Worm (Caenorhabditis elegans) whole organism, young adult: ENCODE results near the gene pelo-1.

ENCODE experiments used
- C06A6.2 ChIP-seq: fragments of 200-800 bp; sonication (Bioruptor generic); conservative IDR thresholded peaks from 2 replicates; pipeline ENCODE4 v1.3.6; 2022; ENCODE audit warnings: missing genetic modification characterization, missing compliant biosample characterization
- D2030.7 ChIP-seq: fragments of 200-800 bp; sonication (Bioruptor generic); IDR thresholded peaks from 2 replicates; pipeline ENCODE4 v1.3.6; 2022; ENCODE audit warnings: missing genetic modification reagents, missing genetic modification characterization, missing compliant biosample characterization
- F33H1.4 ChIP-seq: fragments of 200-800 bp; sonication (Bioruptor generic); IDR thresholded peaks from 2 replicates; pipeline ENCODE4 v1.3.6; 2022; ENCODE audit warnings: missing genetic modification reagents, missing genetic modification characterization, missing compliant biosample characterization
- F39B2.1 ChIP-seq: fragments of 200-800 bp; sonication (Bioruptor generic); IDR thresholded peaks from 2 replicates; pipeline ENCODE4 v1.3.6; 2022; ENCODE audit warnings: missing genetic modification reagents, missing genetic modification characterization, missing compliant biosample characterization
- F49E8.2 ChIP-seq: sonication (generic microtip); optimal IDR thresholded peaks from 3 replicates; lab custom pipeline; 2017; ENCODE audit warnings: missing genetic modification characterization, mild to moderate bottlenecking, missing compliant biosample characterization, antibody characterized with exemption, moderate library complexity; ENCODE audit not compliant: insufficient read depth
- F52B5.7 ChIP-seq: sonication (generic microtip); optimal IDR thresholded peaks from 2 replicates; lab custom pipeline; 2016; ENCODE audit warnings: mild to moderate bottlenecking, missing genetic modification characterization, missing compliant biosample characterization
- F55B11.4 ChIP-seq: sonication (generic microtip); optimal IDR thresholded peaks from 2 replicates; lab custom pipeline; 2016; ENCODE audit warnings: missing compliant biosample characterization, missing genetic modification characterization, borderline replicate concordance; ENCODE audit not compliant: insufficient read depth
- F57A8.1 ChIP-seq: fragments of 200-800 bp; sonication (Bioruptor generic); optimal IDR thresholded peaks from 2 replicates; lab custom pipeline; 2018; ENCODE audit warnings: mild to moderate bottlenecking, missing genetic modification characterization, moderate library complexity, missing compliant biosample characterization
- F57C9.4 ChIP-seq: sonication (generic microtip); optimal IDR thresholded peaks from 2 replicates; lab custom pipeline; 2017; ENCODE audit warnings: mild to moderate bottlenecking, missing genetic modification characterization, missing compliant biosample characterization
- K11D2.4 ChIP-seq: fragments of 200-800 bp; sonication (Bioruptor generic); IDR thresholded peaks from 2 replicates; pipeline ENCODE4 v1.3.6; 2022; ENCODE audit warnings: missing genetic modification reagents, missing genetic modification characterization, missing compliant biosample characterization
- K12H6.12 ChIP-seq: fragments of 200-800 bp; sonication (Bioruptor generic); optimal IDR thresholded peaks from 2 replicates; lab custom pipeline; 2018; ENCODE audit warnings: mild to moderate bottlenecking, missing genetic modification characterization, missing compliant biosample characterization
- Y53F4B.3 ChIP-seq: fragments of 200-800 bp; sonication (Bioruptor generic); IDR thresholded peaks from 2 replicates; pipeline ENCODE4 v1.3.6; 2022; ENCODE audit warnings: missing genetic modification reagents, missing genetic modification characterization, missing compliant biosample characterization
- Y53G8AR.9 ChIP-seq: fragments of 200-800 bp; sonication (Bioruptor generic); conservative IDR thresholded peaks from 2 replicates; pipeline ENCODE4 v1.3.6; 2022; ENCODE audit warnings: missing genetic modification reagents, missing genetic modification characterization, missing compliant biosample characterization
- Y67H2A.10 ChIP-seq: fragments of 200-800 bp; sonication (Bioruptor generic); conservative IDR thresholded peaks from 2 replicates; pipeline ENCODE4 v1.3.6; 2022; ENCODE audit warnings: missing genetic modification reagents, missing genetic modification characterization, missing compliant biosample characterization
- Y79H2A.3 ChIP-seq: fragments of 200-800 bp; sonication (Bioruptor generic); conservative IDR thresholded peaks from 2 replicates; pipeline ENCODE4 v1.3.6; 2022; ENCODE audit warnings: missing genetic modification reagents, missing genetic modification characterization, missing compliant biosample characterization
- akir-1 ChIP-seq: fragments of 200-800 bp; sonication (Bioruptor generic); optimal IDR thresholded peaks from 2 replicates; lab custom pipeline; 2018; ENCODE audit warnings: mild to moderate bottlenecking, missing genetic modification characterization, moderate library complexity, missing compliant biosample characterization
- ama-1 ChIP-seq, 3 experiments: fragments of 150-350 bp in 1 of 3; sonication (generic microtip) in 2 of 3; optimal IDR thresholded peaks; 2 replicates each; lab custom pipeline; 2014 to 2018; ENCODE audit warnings: missing biosample characterization in 2 of 3, missing genetic modification characterization in 2 of 3, missing genetic modification reagents in 2 of 3
- atf-7 ChIP-seq: sonication (generic microtip); optimal IDR thresholded peaks from 2 replicates; lab custom pipeline; 2017; ENCODE audit warnings: mild to moderate bottlenecking, missing genetic modification characterization, missing compliant biosample characterization
- athp-1 ChIP-seq: sonication (generic microtip); optimal IDR thresholded peaks from 2 replicates; lab custom pipeline; 2017; ENCODE audit warnings: mild to moderate bottlenecking, missing genetic modification characterization, missing compliant biosample characterization
- cebp-2 ChIP-seq: fragments of 200-800 bp; sonication (Bioruptor generic); IDR thresholded peaks from 2 replicates; pipeline ENCODE4 v1.3.6; 2022; ENCODE audit warnings: missing genetic modification characterization, missing compliant biosample characterization
- ceh-100 ChIP-seq: fragments of 200-800 bp; sonication (Bioruptor generic); IDR thresholded peaks from 2 replicates; pipeline ENCODE4 v1.3.6; 2022; ENCODE audit warnings: missing genetic modification reagents, missing genetic modification characterization, missing compliant biosample characterization
- dox-1 ChIP-seq: fragments of 200-800 bp; sonication (Bioruptor generic); IDR thresholded peaks from 2 replicates; pipeline ENCODE4 v1.3.6; 2022; ENCODE audit warnings: missing genetic modification reagents, missing genetic modification characterization, missing compliant biosample characterization
- egrh-3 ChIP-seq: fragments of 200-800 bp; sonication (Bioruptor generic); IDR thresholded peaks from 2 replicates; pipeline ENCODE4 v1.3.6; 2022; ENCODE audit warnings: missing genetic modification reagents, missing genetic modification characterization, missing compliant biosample characterization
- hlh-12 ChIP-seq: sonication (generic microtip); optimal IDR thresholded peaks from 2 replicates; lab custom pipeline; 2016; ENCODE audit warnings: missing genetic modification characterization, missing compliant biosample characterization
- hlh-26 ChIP-seq: fragments of 200-800 bp; sonication (Bioruptor generic); conservative IDR thresholded peaks from 2 replicates; pipeline ENCODE4 v1.3.6; 2022; ENCODE audit warnings: missing genetic modification reagents, missing genetic modification characterization, missing compliant biosample characterization
- hrde-1 ChIP-seq: sonication (generic microtip); optimal IDR thresholded peaks from 2 replicates; lab custom pipeline; 2016; ENCODE audit warnings: missing genetic modification characterization, mild to moderate bottlenecking, missing compliant biosample characterization, moderate library complexity, missing genotype, missing genetic modification reagents, borderline replicate concordance
- let-607 ChIP-seq, 2 experiments: fragments of 200-800 bp in 1 of 2; sonication (Bioruptor generic) in 1 of 2; sonication (generic microtip) in 1 of 2; optimal IDR thresholded peaks; 2 replicates each; lab custom pipeline; 2016 to 2018; ENCODE audit warnings: mild to moderate bottlenecking in 2 of 2, missing compliant biosample characterization in 2 of 2, missing genetic modification characterization in 2 of 2, moderate library complexity in 2 of 2, missing genotype in 1 of 2
- lin-40 ChIP-seq: sonication (generic microtip); optimal IDR thresholded peaks from 2 replicates; lab custom pipeline; 2016; ENCODE audit warnings: missing genetic modification characterization, mild to moderate bottlenecking, missing compliant biosample characterization, missing genotype, missing genetic modification reagents
- lin-54 ChIP-seq: fragments of 200-800 bp; sonication (Bioruptor generic); optimal IDR thresholded peaks from 2 replicates; lab custom pipeline; 2018; ENCODE audit warnings: mild to moderate bottlenecking, missing genetic modification characterization, missing compliant biosample characterization
- lsl-1 ChIP-seq: fragments of 200-800 bp; sonication (Bioruptor generic); optimal IDR thresholded peaks from 2 replicates; lab custom pipeline; 2018; ENCODE audit warnings: mild to moderate bottlenecking, missing genetic modification characterization, moderate library complexity, missing compliant biosample characterization
- lsy-27 ChIP-seq: sonication (generic microtip); optimal IDR thresholded peaks from 2 replicates; lab custom pipeline; 2017; ENCODE audit warnings: missing genetic modification characterization, mild to moderate bottlenecking, missing compliant biosample characterization, antibody characterized with exemption, missing genotype, borderline replicate concordance; ENCODE audit not compliant: insufficient read depth
- madf-10 ChIP-seq: sonication (generic microtip); optimal IDR thresholded peaks from 2 replicates; lab custom pipeline; 2016; ENCODE audit warnings: mild to moderate bottlenecking, missing genetic modification characterization, missing compliant biosample characterization
- mel-28 ChIP-seq: sonication (generic microtip); optimal IDR thresholded peaks from 2 replicates; lab custom pipeline; 2016; ENCODE audit warnings: borderline replicate concordance, mild to moderate bottlenecking, missing genetic modification characterization, missing compliant biosample characterization
- nfya-2 ChIP-seq: fragments of 200-800 bp; sonication (Bioruptor generic); IDR thresholded peaks from 2 replicates; pipeline ENCODE4 v1.3.6; 2022; ENCODE audit warnings: missing genetic modification reagents, missing genetic modification characterization, missing compliant biosample characterization
- nfyb-1 ChIP-seq: fragments of 200-800 bp; sonication (Bioruptor generic); IDR thresholded peaks from 2 replicates; pipeline ENCODE4 v1.3.6; 2022; ENCODE audit warnings: missing genetic modification reagents, missing genetic modification characterization, missing compliant biosample characterization
- nhr-120 ChIP-seq: fragments of 200-800 bp; sonication (Bioruptor generic); IDR thresholded peaks from 2 replicates; pipeline ENCODE4 v1.3.6; 2022; ENCODE audit warnings: missing genetic modification characterization, missing compliant biosample characterization
- nhr-179 ChIP-seq: sonication (generic microtip); optimal IDR thresholded peaks from 2 replicates; lab custom pipeline; 2016; ENCODE audit warnings: mild to moderate bottlenecking, missing genetic modification characterization, missing compliant biosample characterization
- nhr-80 ChIP-seq: sonication (generic microtip); optimal IDR thresholded peaks from 2 replicates; lab custom pipeline; 2016; ENCODE audit warnings: missing genetic modification characterization, missing compliant biosample characterization
- pbrm-1 ChIP-seq: fragments of 200-800 bp; sonication (Bioruptor generic); IDR thresholded peaks from 2 replicates; pipeline ENCODE4 v1.3.6; 2022; ENCODE audit warnings: missing genetic modification reagents, missing genetic modification characterization, missing compliant biosample characterization
- pha-4 ChIP-seq: fragments of 150-350 bp; sonication (generic microtip); optimal IDR thresholded peaks from 2 replicates; lab custom pipeline; 2014; ENCODE audit warnings: missing biosample characterization, missing genetic modification reagents, missing genetic modification characterization
- snpc-1.1 ChIP-seq: sonication (generic microtip); optimal IDR thresholded peaks from 2 replicates; lab custom pipeline; 2017; ENCODE audit warnings: missing genetic modification characterization, mild to moderate bottlenecking, missing compliant biosample characterization, antibody characterized with exemption, moderate library complexity, missing genotype, missing genetic modification reagents; ENCODE audit not compliant: insufficient read depth
- snpc-4 ChIP-seq, 5 experiments: fragments of 150-350 bp in 1 of 5; sonication (generic microtip) in 4 of 5; optimal IDR thresholded peaks; 2 replicates each; lab custom pipeline; 2014 to 2018; ENCODE audit warnings: missing genetic modification characterization in 5 of 5, missing biosample characterization in 3 of 5, antibody characterized with exemption in 2 of 5, mild to moderate bottlenecking in 2 of 5, missing compliant biosample characterization in 2 of 5, missing genotype in 2 of 5, moderate library complexity in 2 of 5, missing genetic modification reagents in 1 of 5
- xnd-1 ChIP-seq: sonication (generic microtip); optimal IDR thresholded peaks from 2 replicates; lab custom pipeline; 2016; ENCODE audit warnings: missing genotype, missing genetic modification reagents, missing genetic modification characterization, missing compliant biosample characterization
- zfh-2 ChIP-seq: fragments of 200-800 bp; sonication (Bioruptor generic); conservative IDR thresholded peaks from 2 replicates; pipeline ENCODE4 v1.3.6; 2022; ENCODE audit warnings: missing genetic modification reagents, missing genetic modification characterization, missing compliant biosample characterization
- zim-3 ChIP-seq: sonication (generic microtip); optimal IDR thresholded peaks from 2 replicates; lab custom pipeline; 2017; ENCODE audit warnings: mild to moderate bottlenecking, missing genetic modification characterization, moderate library complexity, missing compliant biosample characterization
- ztf-26 ChIP-seq: sonication (generic microtip); optimal IDR thresholded peaks from 2 replicates; lab custom pipeline; 2017; ENCODE audit warnings: missing genetic modification characterization, missing compliant biosample characterization

The pelo-1 gene

ce11 chrIII:4205751-4206327 is 1.8 kb upstream of the pelo-1 start, which contains the start of gene R74.8 (continued):
- TF ChIP-seq let-607 (tag; optimal IDR thresholded peaks at IDR 0.05; lab: Kevin White, UChicago) (no peak), hlh-12 (no peak), snpc-4 (GFP tag; optimal IDR thresholded peaks at IDR 0.05; lab: Kevin White, UChicago) (no peak), snpc-4 (tag; optimal IDR thresholded peaks at IDR 0.05; lab: Kevin White, UChicago) (no peak), ceh-100 (no peak), ztf-26 (tag; lab: Kevin White, UChicago) (no peak), dox-1 (GFP tag; lab: Robert Waterston, UW) (peak; percentile 9; the same call in 1 of the 2 replicates), lsl-1 (GFP tag; lab: Kevin White, UChicago) (peak; percentile 96), athp-1 (tag; lab: Kevin White, UChicago) (no peak), ama-1 (optimal IDR thresholded peaks at IDR 0.05; lab: Kevin White, UChicago) (no peak), ama-1 (GFP tag; optimal IDR thresholded peaks at IDR 0.05; lab: Kevin White, UChicago) (no peak), D2030.7 (peak; percentile 64; the same call in 1 of the 2 replicates), zfh-2 (GFP tag; lab: Robert Waterston, UW) (no peak), nhr-80 (tag; lab: Kevin White, UChicago) (no peak), akir-1 (no peak), mel-28 (tag; lab: Kevin White, UChicago) (no peak), F57A8.1 (GFP tag; lab: Kevin White, UChicago) (no peak), xnd-1 (tag; lab: Kevin White, UChicago) (peak; percentile 70), lin-54 (GFP tag; lab: Kevin White, UChicago) (peak; percentile 67), F52B5.7 (tag; lab: Kevin White, UChicago) (no peak), lsy-27 (tag; lab: Kevin White, UChicago) (no peak), lin-40 (tag; lab: Kevin White, UChicago) (no peak), nhr-120 (GFP tag; lab: Robert Waterston, UW) (no peak), nfyb-1 (no peak), egrh-3 (GFP tag; lab: Robert Waterston, UW) (no peak), K11D2.4 (GFP tag; lab: Robert Waterston, UW) (no peak), cebp-2 (GFP tag; lab: Robert Waterston, UW) (no peak), F49E8.2 (tag; lab: Kevin White, UChicago) (peak; percentile 61), F57C9.4 (tag; lab: Kevin White, UChicago) (no peak), hlh-26 (GFP tag; lab: Robert Waterston, UW) (no peak), K12H6.12 (tag; lab: Kevin White, UChicago) (no peak), Y53F4B.3 (GFP tag; lab: Robert Waterston, UW) (no peak), F33H1.4 (peak; percentile 72), F39B2.1 (no peak), nfya-2 (GFP tag; lab: Robert Waterston, UW) (no peak), F55B11.4 (no peak), Y67H2A.10 (no peak), snpc-1.1 (no peak), zim-3 (no peak), hrde-1 (tag; lab: Kevin White, UChicago) (no peak), pbrm-1 (no peak), madf-10 (tag; lab: Kevin White, UChicago) (no peak), C06A6.2 (GFP tag; lab: Robert Waterston, UW) (no peak), Y53G8AR.9 (GFP tag; lab: Robert Waterston, UW) (no peak), atf-7 (tag; lab: Kevin White, UChicago) (no peak), pha-4 (no peak), nhr-179 (no peak), Y79H2A.3 (no peak)
